Fruit fly (Drosophila melanogaster) whole organism, embryonic: ENCODE data around the gene Alp4.

Experiments
- CG12744 ChIP-seq: fragments of 200-800 bp; sonication (Bioruptor generic); optimal IDR thresholded peaks from 2 replicates; lab custom pipeline; 2016; ENCODE audit warnings: missing biosample characterization, missing genetic modification characterization
- CG13123 ChIP-seq: fragments of 200-800 bp; sonication (Bioruptor generic); optimal IDR thresholded peaks from 2 replicates; lab custom pipeline; 2016; ENCODE audit warnings: missing biosample characterization, missing genetic modification characterization
- CG17361 ChIP-seq: fragments of 200-800 bp; sonication (Bioruptor generic); IDR thresholded peaks from 3 replicates; pipeline ENCODE4 v1.3.6; 2022; ENCODE audit warnings: missing biosample characterization, missing genetic modification characterization
- CG18262 ChIP-seq: fragments of 200-800 bp; optimal IDR thresholded peaks from 3 replicates; lab custom pipeline; 2019; ENCODE audit warnings: missing biosample characterization, mild to moderate bottlenecking, missing genetic modification characterization, moderate library complexity
- CG33557 ChIP-seq: fragments of 200-800 bp; sonication (Bioruptor generic); optimal IDR thresholded peaks from 2 replicates; lab custom pipeline; 2019; ENCODE audit warnings: missing biosample characterization, mild to moderate bottlenecking, missing genetic modification characterization, moderate library complexity
- CG4854 ChIP-seq: fragments of 200-800 bp; sonication (Bioruptor generic); optimal IDR thresholded peaks from 2 replicates; lab custom pipeline; 2016; ENCODE audit warnings: missing biosample characterization, missing genetic modification characterization, inconsistent platforms
- Doc2 ChIP-seq: fragments of 200-800 bp; sonication (Bioruptor generic); IDR thresholded peaks from 2 replicates; pipeline ENCODE4 v1.3.6; 2022; ENCODE audit warnings: missing biosample characterization, missing genetic modification characterization
- Hey ChIP-seq: fragments of 200-800 bp; sonication (Bioruptor generic); optimal IDR thresholded peaks from 3 replicates; lab custom pipeline; 2018; ENCODE audit warnings: missing biosample characterization, mild to moderate bottlenecking, missing genetic modification characterization
- bbx ChIP-seq: fragments of 200-800 bp; sonication (Bioruptor generic); IDR thresholded peaks from 2 replicates; pipeline ENCODE4 v1.3.6; 2022; ENCODE audit warnings: missing biosample characterization, missing genetic modification characterization; ENCODE audit not compliant: partially characterized antibody
- corto ChIP-seq: fragments of 200-800 bp; sonication (Bioruptor generic); optimal IDR thresholded peaks from 2 replicates; lab custom pipeline; 2016; ENCODE audit warnings: missing biosample characterization, mild to moderate bottlenecking, missing genetic modification characterization, moderate library complexity
- hth ChIP-seq: fragments of >200 bp; optimal IDR thresholded peaks from 2 replicates; lab custom pipeline; 2017; ENCODE audit warnings: inconsistent platforms
- pb ChIP-seq: fragments of 200-800 bp; sonication (Bioruptor generic); optimal IDR thresholded peaks from 3 replicates; lab custom pipeline; 2016; ENCODE audit warnings: missing biosample characterization, missing genetic modification characterization
- sqz ChIP-seq: fragments of 200-800 bp; sonication (Bioruptor generic); optimal IDR thresholded peaks from 3 replicates; lab custom pipeline; 2018; ENCODE audit warnings: missing biosample characterization, mild to moderate bottlenecking, missing genetic modification characterization
- zf30C ChIP-seq: fragments of 200-800 bp; sonication (Bioruptor generic); optimal IDR thresholded peaks from 3 replicates; lab custom pipeline; 2018; ENCODE audit warnings: missing biosample characterization, mild to moderate bottlenecking, missing genetic modification characterization

dm6 chr3R:31101069-31101468 lies 52.3 kb downstream of the Alp4 start, which contains the start of gene CG15553:
- TF ChIP-seq bbx (GFP tag; lab: Robert Waterston, UW): no peak
- TF ChIP-seq corto (GFP tag; lab: Kevin White, UChicago): no peak
- TF ChIP-seq CG4854 (GFP tag; lab: Kevin White, UChicago): no peak
- TF ChIP-seq sqz (GFP tag; lab: Kevin White, UChicago): no peak
- TF ChIP-seq CG13123: no peak
- no peak for TF ChIP-seq CG17361 (GFP tag; lab: Robert Waterston, UW)
- no peak for TF ChIP-seq hth (lab: Kevin White, UChicago)
- no peak for TF ChIP-seq Hey (tag; lab: Kevin White, UChicago)
- TF ChIP-seq Doc2 (GFP tag; lab: Robert Waterston, UW): no peak
- TF ChIP-seq zf30C (GFP tag; lab: Kevin White, UChicago): no peak
- no peak for TF ChIP-seq CG18262 (tag; lab: Kevin White, UChicago)
- TF ChIP-seq CG12744 (GFP tag; lab: Kevin White, UChicago): no peak
- no peak for TF ChIP-seq CG33557 (GFP tag; lab: Kevin White, UChicago)
- TF ChIP-seq pb (GFP tag; lab: Kevin White, UChicago): no peak
